Worm (Caenorhabditis elegans): ENCODE data around the gene R04A9.9.
A peak's percentile ranks its signal among the peaks of the same experiment; 100 is the strongest.

DNA sequence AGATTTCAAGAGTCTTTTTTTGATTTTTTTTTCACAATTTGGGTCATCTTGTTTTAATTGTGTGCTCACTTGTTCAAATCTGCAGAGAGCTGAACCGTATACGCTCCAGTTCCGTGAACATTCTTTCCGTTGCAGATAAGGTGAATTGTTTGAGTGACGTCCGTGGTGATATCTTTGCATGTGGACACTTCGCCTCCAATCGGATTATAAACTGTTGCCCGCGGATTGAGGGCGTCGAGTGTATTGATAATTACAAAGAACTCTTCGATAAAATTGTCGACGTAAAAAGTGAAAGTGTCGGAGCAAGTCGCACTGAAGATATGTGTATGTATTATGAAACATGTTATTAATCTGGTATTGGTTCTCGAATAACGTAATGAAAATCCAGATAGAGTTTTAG is 33.4 kb upstream of the R04A9.9 start:
- TF ChIP-seq rnt-1 (tag; optimal IDR thresholded peaks at IDR 0.05): no peak
- TF ChIP-seq pqm-1 (tag; optimal IDR thresholded peaks at IDR 0.05): no peak
- no peak for TF ChIP-seq sup-37 (GFP tag; optimal IDR thresholded peaks at IDR 0.05)
- no peak for TF ChIP-seq ceh-82 (tag; optimal IDR thresholded peaks at IDR 0.05)
- TF ChIP-seq snpc-4 (tag; optimal IDR thresholded peaks at IDR 0.05): no peak
- peak; percentile 57 for TF ChIP-seq elt-2 (tag; optimal IDR thresholded peaks at IDR 0.05)
- TF ChIP-seq nhr-85 (tag): no peak
- TF ChIP-seq alr-1 (tag; optimal IDR thresholded peaks at IDR 0.05; ENCODE audit: borderline replicate concordance): no peak
- no peak for TF ChIP-seq lin-39 (tag; optimal IDR thresholded peaks at IDR 0.05)
- no peak for TF ChIP-seq dpl-1 (GFP tag; optimal IDR thresholded peaks at IDR 0.05)
- TF ChIP-seq nhr-12 (tag; optimal IDR thresholded peaks at IDR 0.05): no peak
